Worm (Caenorhabditis elegans) whole organism, L1 larva: Measurements from ENCODE around the gene F17H10.4.

Experiments used
- C04F5.9 ChIP-seq: sonication (generic microtip); optimal IDR thresholded peaks from 2 replicates; lab custom pipeline; 2016; ENCODE audit warnings: missing genetic modification characterization, missing compliant biosample characterization
- C16A3.4 ChIP-seq: fragments of 150-350 bp; optimal IDR thresholded peaks from 2 replicates; lab custom pipeline; 2014; ENCODE audit warnings: missing biosample characterization, missing genetic modification characterization
- F16B12.6 ChIP-seq: fragments of 150-350 bp; optimal IDR thresholded peaks from 2 replicates; lab custom pipeline; 2014; ENCODE audit warnings: missing biosample characterization, missing genetic modification characterization
- alr-1 ChIP-seq: fragments of 200-800 bp; sonication (Bioruptor generic); optimal IDR thresholded peaks from 2 replicates; lab custom pipeline; 2018; ENCODE audit warnings: borderline replicate concordance, mild to moderate bottlenecking, missing genetic modification characterization, missing compliant biosample characterization
- ceh-63 ChIP-seq: fragments of 200-800 bp; sonication (Bioruptor generic); optimal IDR thresholded peaks from 2 replicates; lab custom pipeline; 2018; ENCODE audit warnings: mild to moderate bottlenecking, missing genetic modification characterization, missing compliant biosample characterization
- ceh-82 ChIP-seq, 3 experiments: fragments of 150-350 bp in 1 of 3; sonication (generic microtip) in 2 of 3; optimal IDR thresholded peaks; 2 replicates each; lab custom pipeline; 2014 to 2017; ENCODE audit warnings: missing biosample characterization in 3 of 3, missing genetic modification characterization in 3 of 3
- efl-1 ChIP-seq, 4 experiments: fragments of 150-350 bp; optimal IDR thresholded peaks in 3 of 4; peaks in 1 of 4; 1 replicate in 1 of 4; 2 replicates in 3 of 4; lab custom pipeline; 2014; ENCODE audit warnings: missing biosample characterization in 2 of 4, missing genetic modification characterization in 2 of 4, missing genetic modification reagents in 2 of 4
- egl-27 ChIP-seq, 2 experiments: fragments of 150-350 bp in 1 of 2; sonication (generic microtip); optimal IDR thresholded peaks; 3 replicates each; lab custom pipeline; 2017 to 2018; ENCODE audit warnings: missing biosample characterization in 2 of 2, missing genetic modification characterization in 2 of 2, missing genetic modification reagents in 2 of 2
- elt-2 ChIP-seq: sonication (generic microtip); optimal IDR thresholded peaks from 2 replicates; lab custom pipeline; 2016; ENCODE audit warnings: missing genetic modification characterization, mild to moderate bottlenecking, inconsistent platforms, missing compliant biosample characterization, missing genetic modification reagents
- elt-3 ChIP-seq, 6 experiments: fragments of 150-350 bp in 1 of 6; sonication (generic microtip); optimal IDR thresholded peaks; 2 replicates each; lab custom pipeline; 2017 to 2018; ENCODE audit warnings: missing biosample characterization in 6 of 6, missing genetic modification characterization in 6 of 6, inconsistent platforms in 1 of 6
- fkh-10 ChIP-seq: sonication (generic microtip); optimal IDR thresholded peaks from 2 replicates; lab custom pipeline; 2017; ENCODE audit warnings: missing biosample characterization, missing genetic modification reagents, missing genetic modification characterization
- fkh-4 ChIP-seq: sonication (generic microtip); optimal IDR thresholded peaks from 2 replicates; lab custom pipeline; 2016; ENCODE audit warnings: missing compliant biosample characterization, missing genetic modification characterization, borderline replicate concordance
- grh-1 ChIP-seq: fragments of 200-800 bp; sonication (Bioruptor generic); IDR thresholded peaks from 2 replicates; pipeline ENCODE4 v1.3.6; 2022; ENCODE audit warnings: missing genetic modification reagents, missing genetic modification characterization, missing compliant biosample characterization
- hlh-4 ChIP-seq: sonication (generic microtip); optimal IDR thresholded peaks from 2 replicates; lab custom pipeline; 2016; ENCODE audit warnings: mild to moderate bottlenecking, missing genetic modification characterization, missing compliant biosample characterization
- hpl-2 ChIP-seq: fragments of 150-350 bp; optimal IDR thresholded peaks from 2 replicates; lab custom pipeline; 2014; ENCODE audit warnings: missing biosample characterization, missing genetic modification reagents, missing genetic modification characterization
- irx-1 ChIP-seq: sonication (generic microtip); optimal IDR thresholded peaks from 2 replicates; lab custom pipeline; 2016; ENCODE audit warnings: missing genetic modification characterization, missing compliant biosample characterization
- isw-1 ChIP-seq: fragments of 200-800 bp; sonication (Bioruptor generic); IDR thresholded peaks from 2 replicates; pipeline ENCODE4 v1.3.6; 2022; ENCODE audit warnings: missing genetic modification characterization, missing compliant biosample characterization
- lin-13 ChIP-seq: fragments of 150-350 bp; optimal IDR thresholded peaks from 2 replicates; lab custom pipeline; 2014; ENCODE audit warnings: missing biosample characterization, missing genetic modification reagents, missing genetic modification characterization
- lin-15B ChIP-seq: fragments of 150-350 bp; sonication (generic microtip); optimal IDR thresholded peaks from 3 replicates; lab custom pipeline; 2014; ENCODE audit warnings: missing biosample characterization, missing genetic modification characterization
- lin-35 ChIP-seq, 2 experiments: fragments of 150-350 bp; optimal IDR thresholded peaks; 2 replicates each; lab custom pipeline; 2014; ENCODE audit warnings: missing biosample characterization in 2 of 2, missing genetic modification characterization in 2 of 2, missing genetic modification reagents in 2 of 2
- lir-3 ChIP-seq: sonication (generic microtip); optimal IDR thresholded peaks from 2 replicates; lab custom pipeline; 2016; ENCODE audit warnings: mild to moderate bottlenecking, missing genetic modification characterization, moderate library complexity, missing compliant biosample characterization; ENCODE audit not compliant: poor library complexity
- mdl-1 ChIP-seq, 2 experiments: fragments of 150-350 bp; optimal IDR thresholded peaks; 2 replicates each; lab custom pipeline; 2014 to 2017; ENCODE audit warnings: missing biosample characterization in 2 of 2, missing genetic modification characterization in 2 of 2, inconsistent platforms in 1 of 2
- mef-2 ChIP-seq: fragments of 150-350 bp; optimal IDR thresholded peaks from 2 replicates; lab custom pipeline; 2014; ENCODE audit warnings: missing biosample characterization, missing genetic modification characterization
- nhr-12 ChIP-seq: sonication (generic microtip); optimal IDR thresholded peaks from 2 replicates; lab custom pipeline; 2017; ENCODE audit warnings: missing biosample characterization, missing genetic modification characterization
- nhr-47 ChIP-seq: sonication (generic microtip); optimal IDR thresholded peaks from 2 replicates; lab custom pipeline; 2016; ENCODE audit warnings: mild to moderate bottlenecking, missing genetic modification characterization, moderate library complexity, missing compliant biosample characterization
- nhr-71 ChIP-seq: sonication (generic microtip); optimal IDR thresholded peaks from 2 replicates; lab custom pipeline; 2016; ENCODE audit warnings: mild to moderate bottlenecking, missing genetic modification characterization, moderate library complexity, missing compliant biosample characterization
- nhr-76 ChIP-seq: sonication (generic microtip); optimal IDR thresholded peaks from 2 replicates; lab custom pipeline; 2017; ENCODE audit warnings: missing biosample characterization, missing genetic modification characterization
- nhr-77 ChIP-seq: fragments of 150-350 bp; optimal IDR thresholded peaks from 2 replicates; lab custom pipeline; 2014; ENCODE audit warnings: missing biosample characterization, missing genetic modification characterization
- nhr-85 ChIP-seq: sonication (generic microtip); peaks from one replicate; lab custom pipeline; 2016; ENCODE audit warnings: missing genetic modification characterization, inconsistent platforms, missing compliant biosample characterization
- nhr-90 ChIP-seq: sonication (generic microtip); optimal IDR thresholded peaks from 2 replicates; lab custom pipeline; 2016; ENCODE audit warnings: mild to moderate bottlenecking, missing genetic modification characterization, missing compliant biosample characterization; ENCODE audit not compliant: poor library complexity
- pqm-1 ChIP-seq: sonication (generic microtip); optimal IDR thresholded peaks from 3 replicates; lab custom pipeline; 2017; ENCODE audit warnings: missing biosample characterization, missing genetic modification characterization
- rnt-1 ChIP-seq: sonication (generic microtip); optimal IDR thresholded peaks from 2 replicates; lab custom pipeline; 2016; ENCODE audit warnings: mild to moderate bottlenecking, missing genetic modification characterization, moderate library complexity, missing compliant biosample characterization
- skn-1 ChIP-seq: fragments of 150-350 bp; optimal IDR thresholded peaks from 2 replicates; lab custom pipeline; 2014; ENCODE audit warnings: missing biosample characterization, missing genetic modification characterization
- snpc-4 ChIP-seq: fragments of 150-350 bp; optimal IDR thresholded peaks from 2 replicates; lab custom pipeline; 2014; ENCODE audit warnings: missing biosample characterization, missing genetic modification characterization
- sox-4 ChIP-seq: sonication (generic microtip); optimal IDR thresholded peaks from 2 replicates; lab custom pipeline; 2016; ENCODE audit warnings: missing genetic modification characterization, missing compliant biosample characterization
- sptf-1 ChIP-seq: fragments of 150-350 bp; optimal IDR thresholded peaks from 2 replicates; lab custom pipeline; 2014; ENCODE audit warnings: missing biosample characterization, missing genetic modification characterization
- swsn-7 ChIP-seq: sonication (generic microtip); optimal IDR thresholded peaks from 2 replicates; lab custom pipeline; 2016; ENCODE audit warnings: missing genetic modification characterization, missing compliant biosample characterization
- tlp-1 ChIP-seq: fragments of 150-350 bp; optimal IDR thresholded peaks from 2 replicates; lab custom pipeline; 2014; ENCODE audit warnings: missing biosample characterization, missing genetic modification characterization
- unc-130 ChIP-seq: fragments of 150-350 bp; optimal IDR thresholded peaks from 2 replicates; lab custom pipeline; 2017; ENCODE audit warnings: missing biosample characterization, missing genetic modification characterization, inconsistent platforms
- unc-30 ChIP-seq: sonication (generic microtip); optimal IDR thresholded peaks from 2 replicates; lab custom pipeline; 2017; ENCODE audit warnings: missing biosample characterization, missing genetic modification characterization
- unc-86 ChIP-seq: sonication (generic microtip); optimal IDR thresholded peaks from 2 replicates; lab custom pipeline; 2016; ENCODE audit warnings: missing genetic modification characterization, missing compliant biosample characterization
- zag-1 ChIP-seq: fragments of 150-350 bp; optimal IDR thresholded peaks from 2 replicates; lab custom pipeline; 2014; ENCODE audit warnings: missing biosample characterization, missing genetic modification characterization
- ztf-11 ChIP-seq, 2 experiments: sonication (generic microtip); optimal IDR thresholded peaks; 2 replicates each; lab custom pipeline; 2016 to 2017; ENCODE audit warnings: missing genetic modification characterization in 2 of 2, missing biosample characterization in 1 of 2, missing compliant biosample characterization in 1 of 2

Gene F17H10.4

ce11 chrX:13134807-13135206, 8.5 kb upstream of the F17H10.4 start, which contains the start of gene F09A5.2:
Gene F09A5.2 (plus strand): TSS chrX:13135107.
- TF ChIP-seq lir-3, result no peak
- TF ChIP-seq elt-2 (tag; lab: Kevin White, UChicago), result peak; percentile 27

ce11 chrX:13129949-13130348, 3.6 kb upstream of the F17H10.4 start, which contains the start of gene spin-3:
Gene spin-3 (plus strand): TSS chrX:13130249.
- no peak for TF ChIP-seq elt-2 (tag; lab: Kevin White, UChicago)
- no peak for TF ChIP-seq C04F5.9 (tag; lab: Kevin White, UChicago)
- TF ChIP-seq ceh-63 (GFP tag; lab: Kevin White, UChicago), result no peak
- no peak for TF ChIP-seq egl-27 (tag; optimal IDR thresholded peaks at IDR 0.05; lab: Kevin White, UChicago)

ce11 chrX:13122191-13122590, 4.1 kb downstream of the F17H10.4 start, which contains the start of gene snx-17:
Gene snx-17 (minus strand): TSS chrX:13122291.
- no peak for TF ChIP-seq fkh-4 (tag; lab: Kevin White, UChicago)
- no peak for TF ChIP-seq nhr-90 (tag; lab: Kevin White, UChicago)
- no peak for TF ChIP-seq efl-1 (optimal IDR thresholded peaks at IDR 0.05; lab: Kevin White, UChicago)
- no peak for TF ChIP-seq efl-1 (GFP tag; optimal IDR thresholded peaks at IDR 0.05 in 1 of 2; lab: Kevin White, UChicago)
- TF ChIP-seq F16B12.6, result no peak
- no peak for TF ChIP-seq swsn-7 (tag; lab: Kevin White, UChicago)
- TF ChIP-seq unc-30 (tag; lab: Kevin White, UChicago), result no peak
- TF ChIP-seq ceh-82 (tag; optimal IDR thresholded peaks at IDR 0.05; lab: Kevin White, UChicago), result no peak
- TF ChIP-seq pqm-1 (tag; lab: Kevin White, UChicago), result no peak
- no peak for TF ChIP-seq sox-4 (tag; lab: Kevin White, UChicago)
- no peak for TF ChIP-seq hpl-2 (GFP tag; lab: Kevin White, UChicago)
- no peak for TF ChIP-seq ztf-11 (tag; optimal IDR thresholded peaks at IDR 0.05; lab: Kevin White, UChicago)
- TF ChIP-seq elt-3 (tag; optimal IDR thresholded peaks at IDR 0.05; lab: Kevin White, UChicago), result no peak
- no peak for TF ChIP-seq snpc-4 (tag; lab: Kevin White, UChicago)
- no peak for TF ChIP-seq zag-1 (tag; lab: Kevin White, UChicago)
- no peak for TF ChIP-seq isw-1 (GFP tag; lab: Robert Waterston, UW)

ce11 chrX:13121104-13121503, 5.2 kb downstream of the F17H10.4 start:
- no peak for TF ChIP-seq nhr-12 (tag; lab: Kevin White, UChicago)
- peak; percentile 82 for TF ChIP-seq swsn-7 (tag; lab: Kevin White, UChicago)
- TF ChIP-seq rnt-1 (tag; lab: Kevin White, UChicago), result peak; percentile 77
- TF ChIP-seq hpl-2 (GFP tag; lab: Kevin White, UChicago), result no peak
- TF ChIP-seq unc-30 (tag; lab: Kevin White, UChicago), result no peak
- no peak for TF ChIP-seq hlh-4 (tag; lab: Kevin White, UChicago)
- no peak for TF ChIP-seq nhr-76
- TF ChIP-seq skn-1, result peak; percentile 64
- TF ChIP-seq nhr-90 (tag; lab: Kevin White, UChicago), result peak; percentile 80
- peak; percentile 30 for TF ChIP-seq lir-3
- TF ChIP-seq mef-2, result no peak
- peak; percentile 36 for TF ChIP-seq sox-4 (tag; lab: Kevin White, UChicago)
- peak; percentile 68 for TF ChIP-seq fkh-10 (GFP tag; lab: Kevin White, UChicago)
- TF ChIP-seq alr-1, result no peak
- TF ChIP-seq C16A3.4 (tag; lab: Kevin White, UChicago), result peak; percentile 58
- peak; percentile 32 to 71 for TF ChIP-seq lin-35 (GFP tag; optimal IDR thresholded peaks at IDR 0.05; lab: Kevin White, UChicago)
- no peak for TF ChIP-seq lin-15B
- peak in 1 of 2 experiments; percentile 1 for TF ChIP-seq efl-1 (optimal IDR thresholded peaks at IDR 0.05; lab: Kevin White, UChicago)
- peak in 1 of 2 experiments; percentile 93 for TF ChIP-seq efl-1 (GFP tag; optimal IDR thresholded peaks at IDR 0.05 in 1 of 2; lab: Kevin White, UChicago)
- TF ChIP-seq zag-1 (tag; lab: Kevin White, UChicago), result no peak
- peak in 1 of 2 experiments; percentile 66 for TF ChIP-seq ztf-11 (tag; optimal IDR thresholded peaks at IDR 0.05; lab: Kevin White, UChicago)
- peak; percentile 79 for TF ChIP-seq nhr-85 (tag; lab: Kevin White, UChicago)
- TF ChIP-seq grh-1 (GFP tag; lab: Robert Waterston, UW), result peak; percentile 72
- TF ChIP-seq lin-13 (GFP tag; lab: Kevin White, UChicago), result peak; percentile 64
- peak in 1 of 2 experiments; percentile 65 for TF ChIP-seq mdl-1 (tag; optimal IDR thresholded peaks at IDR 0.05; lab: Kevin White, UChicago)
- peak; percentile 14 for TF ChIP-seq snpc-4 (tag; lab: Kevin White, UChicago)
- TF ChIP-seq unc-86 (tag; lab: Kevin White, UChicago), result peak; percentile 58
- peak; percentile 61 for TF ChIP-seq unc-130
- TF ChIP-seq tlp-1, result no peak
- TF ChIP-seq irx-1 (tag; lab: Kevin White, UChicago), result no peak
- no peak for TF ChIP-seq C04F5.9 (tag; lab: Kevin White, UChicago)
- TF ChIP-seq elt-2 (tag; lab: Kevin White, UChicago), result peak; percentile 25
- TF ChIP-seq nhr-71 (tag; lab: Kevin White, UChicago), result peak; percentile 84
- TF ChIP-seq pqm-1 (tag; lab: Kevin White, UChicago), result no peak
- TF ChIP-seq sptf-1 (tag; lab: Kevin White, UChicago), result no peak
- TF ChIP-seq nhr-47 (tag; lab: Kevin White, UChicago), result peak; percentile 86
- TF ChIP-seq nhr-77, result peak; percentile 2
